Worm (Caenorhabditis elegans) whole organism, L3 larva: ENCODE measurements around the gene srh-32.

ENCODE experiments used
- R02D3.7 ChIP-seq: fragments of 150-350 bp; optimal IDR thresholded peaks from 2 replicates; lab custom pipeline; 2014; ENCODE audit warnings: missing biosample characterization, missing genetic modification characterization
- ZK546.5 ChIP-seq: sonication (generic microtip); optimal IDR thresholded peaks from 2 replicates; lab custom pipeline; 2017; ENCODE audit warnings: missing biosample characterization, missing genetic modification characterization
- ceh-9 ChIP-seq: sonication (generic microtip); optimal IDR thresholded peaks from 2 replicates; lab custom pipeline; 2018; ENCODE audit warnings: missing biosample characterization, missing genetic modification characterization
- elt-1 ChIP-seq: fragments of 150-350 bp; optimal IDR thresholded peaks from 2 replicates; lab custom pipeline; 2014; ENCODE audit warnings: missing biosample characterization, missing genetic modification characterization
- nhr-12 ChIP-seq: fragments of 150-350 bp; optimal IDR thresholded peaks from 2 replicates; lab custom pipeline; 2014; ENCODE audit warnings: missing biosample characterization, missing genetic modification characterization
- snpc-4 ChIP-seq: fragments of 150-350 bp; optimal IDR thresholded peaks from 2 replicates; lab custom pipeline; 2014; ENCODE audit warnings: missing biosample characterization, missing genetic modification characterization
- zag-1 ChIP-seq: fragments of 150-350 bp; optimal IDR thresholded peaks from 2 replicates; lab custom pipeline; 2014; ENCODE audit warnings: missing biosample characterization, missing genetic modification characterization

DNA sequence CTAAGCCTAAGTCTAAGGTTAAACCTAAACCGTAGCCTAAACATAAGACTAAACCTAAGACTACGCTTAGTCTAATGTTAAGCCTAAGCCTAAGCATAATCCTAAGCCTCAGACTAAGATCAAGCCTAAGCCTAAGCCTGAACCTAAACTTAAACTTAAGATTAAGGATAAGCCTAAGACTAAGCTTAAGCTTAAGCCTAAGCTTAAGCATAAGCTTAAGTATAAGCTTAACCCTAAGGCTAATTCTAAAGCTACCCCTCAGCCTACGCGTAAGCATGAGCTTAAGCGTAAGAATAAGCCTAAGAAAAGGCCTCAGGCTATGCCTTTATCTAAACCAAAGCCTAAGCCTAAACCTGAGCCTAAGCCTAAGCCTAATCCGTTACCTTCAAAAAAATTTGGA is 27.3 kb downstream of the srh-32 start:
- TF ChIP-seq ZK546.5: no peak
- no peak for TF ChIP-seq R02D3.7
- TF ChIP-seq snpc-4 (tag; lab: Kevin White, UChicago): no peak
- no peak for TF ChIP-seq ceh-9 (tag; lab: Kevin White, UChicago)
- TF ChIP-seq nhr-12 (tag; lab: Kevin White, UChicago): no peak
- no peak for TF ChIP-seq elt-1 (tag; lab: Kevin White, UChicago)
- TF ChIP-seq zag-1: no peak
